Worm (Caenorhabditis elegans) whole organism, L4 larva: ENCODE data around the gene zim-1.

Experiments used
- D1046.2 ChIP-seq: fragments of 200-800 bp; sonication (Bioruptor generic); IDR thresholded peaks from 2 replicates; pipeline ENCODE4 v1.3.6; 2022; ENCODE audit warnings: missing genetic modification characterization, missing compliant biosample characterization
- F10B5.3 ChIP-seq: sonication (generic microtip); optimal IDR thresholded peaks from 2 replicates; lab custom pipeline; 2016; ENCODE audit warnings: mild to moderate bottlenecking, missing genetic modification characterization, missing compliant biosample characterization
- F37D6.2 ChIP-seq: sonication (generic microtip); optimal IDR thresholded peaks from 2 replicates; lab custom pipeline; 2016; ENCODE audit warnings: mild to moderate bottlenecking, missing genetic modification characterization, missing compliant biosample characterization
- F44E2.7 ChIP-seq: fragments of 200-800 bp; sonication (Bioruptor generic); IDR thresholded peaks from 2 replicates; pipeline ENCODE4 v2.1.2; 2022; ENCODE audit warnings: missing genetic modification characterization, missing compliant biosample characterization
- R02D3.7 ChIP-seq: fragments of 150-350 bp; sonication (generic microtip); optimal IDR thresholded peaks from 3 replicates; lab custom pipeline; 2014; ENCODE audit warnings: missing biosample characterization, missing genetic modification characterization
- T26A8.4 ChIP-seq: fragments of 200-800 bp; sonication (Bioruptor generic); IDR thresholded peaks from 2 replicates; pipeline ENCODE4 v1.3.6; 2022; ENCODE audit warnings: missing genetic modification characterization, missing compliant biosample characterization
- Y105C5A.15 ChIP-seq: fragments of 200-800 bp; sonication (Bioruptor generic); IDR thresholded peaks from 2 replicates; pipeline ENCODE4 v1.3.6; 2022; ENCODE audit warnings: missing genetic modification characterization, missing compliant biosample characterization
- Y5F2A.4 ChIP-seq: fragments of 200-800 bp; sonication (Bioruptor generic); optimal IDR thresholded peaks from 2 replicates; lab custom pipeline; 2018; ENCODE audit warnings: mild to moderate bottlenecking, missing genetic modification characterization, missing compliant biosample characterization
- Y75B8A.6 ChIP-seq: fragments of 200-800 bp; sonication (Bioruptor generic); IDR thresholded peaks from 2 replicates; pipeline ENCODE4 v1.3.6; 2022; ENCODE audit warnings: missing genetic modification reagents, missing genetic modification characterization, missing compliant biosample characterization
- aly-2 ChIP-seq: sonication (generic microtip); optimal IDR thresholded peaks from 2 replicates; lab custom pipeline; 2018; ENCODE audit warnings: missing biosample characterization, missing genetic modification characterization
- ceh-32 ChIP-seq: sonication (generic microtip); optimal IDR thresholded peaks from 2 replicates; lab custom pipeline; 2016; ENCODE audit warnings: mild to moderate bottlenecking, missing genetic modification characterization, missing compliant biosample characterization; ENCODE audit not compliant: poor library complexity
- ceh-44 ChIP-seq: fragments of 200-800 bp; sonication (Bioruptor generic); IDR thresholded peaks from 2 replicates; pipeline ENCODE4 v1.3.6; 2022; ENCODE audit warnings: missing genetic modification reagents, missing genetic modification characterization, missing compliant biosample characterization
- ceh-62 ChIP-seq: sonication (generic microtip); optimal IDR thresholded peaks from 2 replicates; lab custom pipeline; 2017; ENCODE audit warnings: missing biosample characterization, missing genetic modification characterization
- ces-1 ChIP-seq: fragments of 150-350 bp; sonication (generic microtip); optimal IDR thresholded peaks from 4 replicates; lab custom pipeline; 2014; ENCODE audit warnings: missing biosample characterization, missing genetic modification reagents, missing genetic modification characterization
- ctbp-1 ChIP-seq: fragments of 200-800 bp; sonication (Bioruptor generic); IDR thresholded peaks from 2 replicates; pipeline ENCODE4 v1.3.6; 2022; ENCODE audit warnings: missing genetic modification reagents, missing genetic modification characterization, missing compliant biosample characterization
- daf-16 ChIP-seq, 3 experiments: sonication (generic microtip); optimal IDR thresholded peaks; 2 replicates each; lab custom pipeline; 2016 to 2017; ENCODE audit warnings: missing genetic modification characterization in 3 of 3, missing genetic modification reagents in 3 of 3, mild to moderate bottlenecking in 2 of 3, missing compliant biosample characterization in 2 of 3, missing biosample characterization in 1 of 3, moderate library complexity in 1 of 3
- dmd-6 ChIP-seq: fragments of 200-800 bp; sonication (Bioruptor generic); IDR thresholded peaks from 2 replicates; pipeline ENCODE4 v1.3.6; 2022; ENCODE audit warnings: missing genetic modification reagents, missing genetic modification characterization, missing compliant biosample characterization
- dmd-9 ChIP-seq: fragments of 200-800 bp; sonication (Bioruptor generic); IDR thresholded peaks from 2 replicates; pipeline ENCODE4 v1.3.6; 2022; ENCODE audit warnings: missing genetic modification reagents, missing genetic modification characterization, missing compliant biosample characterization
- dve-1 ChIP-seq: sonication (generic microtip); optimal IDR thresholded peaks from 2 replicates; lab custom pipeline; 2017; ENCODE audit warnings: antibody characterized with exemption, mild to moderate bottlenecking, missing genetic modification characterization, missing compliant biosample characterization; ENCODE audit not compliant: insufficient read depth
- fkh-10 ChIP-seq: fragments of 150-350 bp; optimal IDR thresholded peaks from 2 replicates; lab custom pipeline; 2014; ENCODE audit warnings: missing biosample characterization, missing genetic modification reagents, missing genetic modification characterization
- fos-1 ChIP-seq: fragments of 150-350 bp; optimal IDR thresholded peaks from 2 replicates; lab custom pipeline; 2014; ENCODE audit warnings: missing biosample characterization, missing genetic modification characterization
- gei-8 ChIP-seq: fragments of 200-800 bp; sonication (Bioruptor generic); optimal IDR thresholded peaks from 2 replicates; lab custom pipeline; 2018; ENCODE audit warnings: mild to moderate bottlenecking, missing genetic modification characterization, missing compliant biosample characterization
- hlh-11 ChIP-seq: fragments of 200-800 bp; sonication (Bioruptor generic); optimal IDR thresholded peaks from 2 replicates; lab custom pipeline; 2018; ENCODE audit warnings: mild to moderate bottlenecking, missing genetic modification characterization, missing compliant biosample characterization
- hlh-30 ChIP-seq: sonication (generic microtip); optimal IDR thresholded peaks from 2 replicates; lab custom pipeline; 2017; ENCODE audit warnings: antibody characterized with exemption, mild to moderate bottlenecking, missing genetic modification characterization, missing compliant biosample characterization; ENCODE audit not compliant: insufficient read depth
- jun-1 ChIP-seq: fragments of 150-350 bp; optimal IDR thresholded peaks from 2 replicates; lab custom pipeline; 2014; ENCODE audit warnings: missing biosample characterization, missing genetic modification reagents, missing genetic modification characterization
- lim-7 ChIP-seq: fragments of 200-800 bp; sonication (Bioruptor generic); IDR thresholded peaks from 2 replicates; pipeline ENCODE4 v1.3.6; 2022; ENCODE audit warnings: missing genetic modification characterization, missing compliant biosample characterization
- lin-1 ChIP-seq: fragments of 200-800 bp; sonication (Bioruptor generic); IDR thresholded peaks from 2 replicates; pipeline ENCODE4 v1.3.6; 2022; ENCODE audit warnings: missing genetic modification reagents, missing genetic modification characterization, missing compliant biosample characterization
- lin-13 ChIP-seq: fragments of 150-350 bp; optimal IDR thresholded peaks from 2 replicates; lab custom pipeline; 2014; ENCODE audit warnings: missing biosample characterization, missing genetic modification reagents, missing genetic modification characterization
- lin-29 ChIP-seq: fragments of 200-800 bp; sonication (Bioruptor generic); IDR thresholded peaks from 2 replicates; pipeline ENCODE4 v1.3.6; 2022; ENCODE audit warnings: missing genetic modification reagents, missing genetic modification characterization, missing compliant biosample characterization
- lin-39 ChIP-seq: fragments of 150-350 bp; optimal IDR thresholded peaks from 2 replicates; lab custom pipeline; 2014; ENCODE audit warnings: missing biosample characterization, missing genetic modification reagents, missing genetic modification characterization
- lir-3 ChIP-seq: sonication (generic microtip); optimal IDR thresholded peaks from 2 replicates; lab custom pipeline; 2016; ENCODE audit warnings: mild to moderate bottlenecking, missing genetic modification characterization, missing compliant biosample characterization
- mdl-1 ChIP-seq, 2 experiments: fragments of 150-350 bp in 1 of 2; sonication (generic microtip) in 1 of 2; optimal IDR thresholded peaks; 2 replicates each; lab custom pipeline; 2014 to 2017; ENCODE audit warnings: missing biosample characterization in 2 of 2, missing genetic modification characterization in 2 of 2
- mep-1 ChIP-seq: fragments of 150-350 bp; sonication (generic microtip); optimal IDR thresholded peaks from 3 replicates; lab custom pipeline; 2014; ENCODE audit warnings: missing biosample characterization, missing genetic modification characterization
- mes-2 ChIP-seq: sonication (generic microtip); optimal IDR thresholded peaks from 2 replicates; lab custom pipeline; 2016; ENCODE audit warnings: missing genotype, mild to moderate bottlenecking, missing genetic modification characterization, missing compliant biosample characterization; ENCODE audit not compliant: poor library complexity, severe bottlenecking
- mxl-2 ChIP-seq: fragments of 200-800 bp; sonication (Bioruptor generic); conservative IDR thresholded peaks from 2 replicates; pipeline ENCODE4 v1.3.6; 2022; ENCODE audit warnings: missing genetic modification reagents, missing genetic modification characterization, missing compliant biosample characterization
- nhr-10 ChIP-seq: fragments of 150-350 bp; optimal IDR thresholded peaks from 2 replicates; lab custom pipeline; 2014; ENCODE audit warnings: missing biosample characterization, missing genetic modification characterization
- nhr-102 ChIP-seq: sonication (generic microtip); optimal IDR thresholded peaks from 2 replicates; lab custom pipeline; 2016; ENCODE audit warnings: mild to moderate bottlenecking, missing genetic modification characterization, moderate library complexity, missing compliant biosample characterization
- nhr-25 ChIP-seq: sonication (generic microtip); optimal IDR thresholded peaks from 2 replicates; lab custom pipeline; 2017; ENCODE audit warnings: missing genetic modification characterization, mild to moderate bottlenecking, missing compliant biosample characterization, antibody characterized with exemption, moderate library complexity, borderline replicate concordance; ENCODE audit not compliant: insufficient read depth
- nhr-28 ChIP-seq: fragments of 150-350 bp; optimal IDR thresholded peaks from 2 replicates; lab custom pipeline; 2014; ENCODE audit warnings: missing biosample characterization, missing genetic modification characterization
- nhr-48 ChIP-seq: sonication (generic microtip); optimal IDR thresholded peaks from 2 replicates; lab custom pipeline; 2016; ENCODE audit warnings: mild to moderate bottlenecking, missing genetic modification characterization, missing compliant biosample characterization
- nhr-6 ChIP-seq: fragments of 150-350 bp; optimal IDR thresholded peaks from 2 replicates; lab custom pipeline; 2014; ENCODE audit warnings: missing biosample characterization, missing genetic modification characterization
- nhr-76 ChIP-seq: fragments of 150-350 bp; optimal IDR thresholded peaks from 2 replicates; lab custom pipeline; 2014; ENCODE audit warnings: missing biosample characterization, missing genetic modification characterization
- pha-4 ChIP-seq, 2 experiments: fragments of 150-350 bp in 1 of 2; fragments of 200-800 bp in 1 of 2; sonication (Bioruptor generic) in 1 of 2; IDR thresholded peaks in 1 of 2; optimal IDR thresholded peaks in 1 of 2; 2 replicates each; pipeline versions ENCODE4 v1.3.6 to Lab custom; 2014 to 2022; ENCODE audit warnings: missing genetic modification characterization in 2 of 2, missing genetic modification reagents in 2 of 2, missing biosample characterization in 1 of 2, missing compliant biosample characterization in 1 of 2
- sdz-12 ChIP-seq: fragments of 200-800 bp; sonication (Bioruptor generic); optimal IDR thresholded peaks from 2 replicates; lab custom pipeline; 2018; ENCODE audit warnings: mild to moderate bottlenecking, missing genetic modification characterization, missing compliant biosample characterization
- unc-130 ChIP-seq: sonication (generic microtip); optimal IDR thresholded peaks from 2 replicates; lab custom pipeline; 2016; ENCODE audit warnings: missing genetic modification reagents, missing genetic modification characterization, missing compliant biosample characterization
- unc-39 ChIP-seq: sonication (generic microtip); optimal IDR thresholded peaks from 2 replicates; lab custom pipeline; 2017; ENCODE audit warnings: missing biosample characterization, missing genetic modification characterization
- unc-62 ChIP-seq, 3 experiments: fragments of 150-350 bp in 1 of 3; sonication (generic microtip); optimal IDR thresholded peaks in 2 of 3; peaks in 1 of 3; 1 replicate in 1 of 3; 2 replicates in 2 of 3; lab custom pipeline; 2014 to 2017; ENCODE audit warnings: missing biosample characterization in 3 of 3, missing genetic modification characterization in 3 of 3, missing genetic modification reagents in 3 of 3, missing genotype in 1 of 3
- vab-7 ChIP-seq: fragments of 200-800 bp; sonication (Bioruptor generic); IDR thresholded peaks from 2 replicates; pipeline ENCODE4 v1.3.6; 2022; ENCODE audit warnings: missing genetic modification reagents, missing genetic modification characterization, missing compliant biosample characterization
- zfp-3 ChIP-seq: fragments of 200-800 bp; sonication (Bioruptor generic); conservative IDR thresholded peaks from 2 replicates; pipeline ENCODE4 v1.3.6; 2022; ENCODE audit warnings: missing genetic modification reagents, missing genetic modification characterization, missing compliant biosample characterization

zim-1 gene

ce11 chrIV:10503750-10504232 is 43.1 kb upstream of the zim-1 start (continued):
- TF ChIP-seq jun-1 (no peak), fkh-10 (GFP tag; lab: Kevin White, UChicago) (peak; percentile 47), F10B5.3 (tag; lab: Kevin White, UChicago) (no peak), T26A8.4 (GFP tag; lab: Robert Waterston, UW) (no peak), dmd-9 (GFP tag; lab: Robert Waterston, UW) (no peak), sdz-12 (GFP tag; lab: Kevin White, UChicago) (no peak), nhr-6 (tag; lab: Kevin White, UChicago) (no peak), lir-3 (tag; lab: Kevin White, UChicago) (no peak), lin-39 (tag; lab: Kevin White, UChicago) (no peak), fos-1 (tag; lab: Kevin White, UChicago) (no peak), F37D6.2 (tag; lab: Kevin White, UChicago) (peak; percentile 62), D1046.2 (no peak), ceh-62 (tag; lab: Kevin White, UChicago) (no peak), nhr-10 (tag; lab: Kevin White, UChicago) (no peak), unc-39 (tag; lab: Kevin White, UChicago) (no peak), F44E2.7 (GFP tag; lab: Robert Waterston, UW) (no peak), hlh-30 (tag; lab: Kevin White, UChicago) (peak; percentile 41), nhr-48 (no peak), zfp-3 (GFP tag; lab: Robert Waterston, UW) (no peak), daf-16 (GFP tag; optimal IDR thresholded peaks at IDR 0.05; lab: Kevin White, UChicago) (peak in 1 of 2 experiments; percentile 59), daf-16 (tag; optimal IDR thresholded peaks at IDR 0.05; lab: Kevin White, UChicago) (peak; percentile 27), gei-8 (GFP tag; lab: Kevin White, UChicago) (no peak), ceh-32 (tag; lab: Kevin White, UChicago) (no peak), nhr-28 (tag; lab: Kevin White, UChicago) (peak; percentile 7), mdl-1 (tag; optimal IDR thresholded peaks at IDR 0.05; lab: Kevin White, UChicago) (peak; percentile 32 to 54), unc-130 (GFP tag; lab: Kevin White, UChicago) (no peak), vab-7 (GFP tag; lab: Robert Waterston, UW) (0 out of 2 replicates have a peak, but pooled peaks have one; percentile 12), nhr-25 (tag; lab: Kevin White, UChicago) (no peak), mep-1 (tag; lab: Kevin White, UChicago) (peak; percentile 74), ctbp-1 (GFP tag; lab: Robert Waterston, UW) (peak; percentile 78), mxl-2 (GFP tag; lab: Robert Waterston, UW) (no peak), Y75B8A.6 (GFP tag; lab: Robert Waterston, UW) (no peak), nhr-76 (tag; lab: Kevin White, UChicago) (no peak), Y105C5A.15 (GFP tag; lab: Robert Waterston, UW) (no peak), dve-1 (tag; lab: Kevin White, UChicago) (no peak), unc-62 (GFP tag; optimal IDR thresholded peaks at IDR 0.05 in 1 of 2; lab: Kevin White, UChicago) (peak in 1 of 2 experiments; percentile 82), unc-62 (tag; optimal IDR thresholded peaks at IDR 0.05; lab: Kevin White, UChicago) (no peak), R02D3.7 (tag; lab: Kevin White, UChicago) (no peak), hlh-11 (tag; lab: Kevin White, UChicago) (peak; percentile 73), Y5F2A.4 (no peak), lim-7 (no peak), nhr-102 (no peak), aly-2 (tag; lab: Kevin White, UChicago) (no peak), ces-1 (GFP tag; lab: Kevin White, UChicago) (no peak), lin-13 (GFP tag; lab: Kevin White, UChicago) (peak; percentile 35), mes-2 (no peak), dmd-6 (GFP tag; lab: Robert Waterston, UW) (peak; percentile 41), ceh-44 (no peak), lin-29 (GFP tag; lab: Robert Waterston, UW) (no peak), lin-1 (GFP tag; lab: Robert Waterston, UW) (no peak), pha-4 (GFP tag; IDR thresholded peaks at IDR 0.05; lab: Robert Waterston, UW) (no peak; the same call in 1 of the 2 replicates), pha-4 (tag; optimal IDR thresholded peaks at IDR 0.05; lab: Kevin White, UChicago) (no peak)
